Fruit fly (Drosophila melanogaster) whole organism, embryonic: ENCODE data around the gene mRF1.

Experiments
- CG11247 ChIP-seq: fragments of 200-800 bp; sonication (Bioruptor generic); IDR thresholded peaks from 2 replicates; pipeline ENCODE4 v1.3.6; 2022; ENCODE audit warnings: missing biosample characterization, missing genetic modification characterization
- CG11695 ChIP-seq: fragments of 200-800 bp; sonication (Bioruptor generic); IDR thresholded peaks from 3 replicates; pipeline ENCODE4 v1.3.6; 2022; ENCODE audit warnings: missing biosample characterization, missing genetic modification characterization
- CG12155 ChIP-seq: fragments of 200-800 bp; sonication (Bioruptor generic); optimal IDR thresholded peaks from 3 replicates; lab custom pipeline; 2016; ENCODE audit warnings: missing biosample characterization, missing genetic modification characterization
- CG12744 ChIP-seq: fragments of 200-800 bp; sonication (Bioruptor generic); optimal IDR thresholded peaks from 2 replicates; lab custom pipeline; 2016; ENCODE audit warnings: missing biosample characterization, missing genetic modification characterization
- CG14050 ChIP-seq: fragments of 200-800 bp; sonication (Bioruptor generic); IDR thresholded peaks from 3 replicates; pipeline ENCODE4 v1.3.6; 2022; ENCODE audit warnings: missing biosample characterization, missing genetic modification characterization
- CG15479 ChIP-seq: fragments of 200-800 bp; sonication (Bioruptor generic); optimal IDR thresholded peaks from 3 replicates; lab custom pipeline; 2019; ENCODE audit warnings: missing biosample characterization, mild to moderate bottlenecking, missing genetic modification characterization, moderate library complexity
- CG1602 ChIP-seq: fragments of 200-800 bp; sonication (Bioruptor generic); optimal IDR thresholded peaks from 3 replicates; lab custom pipeline; 2016; ENCODE audit warnings: missing biosample characterization, missing genetic modification characterization
- CG16813 ChIP-seq: fragments of 200-800 bp; sonication (Bioruptor generic); IDR thresholded peaks from 3 replicates; pipeline ENCODE4 v1.3.6; 2022; ENCODE audit warnings: missing biosample characterization, missing genetic modification characterization; ENCODE audit not compliant: partially characterized antibody
- CG17385 ChIP-seq: fragments of 200-800 bp; sonication (Bioruptor generic); optimal IDR thresholded peaks from 3 replicates; lab custom pipeline; 2018; ENCODE audit warnings: missing biosample characterization, mild to moderate bottlenecking, missing genetic modification characterization
- CG17829 ChIP-seq: fragments of 200-800 bp; optimal IDR thresholded peaks from 2 replicates; lab custom pipeline; 2019; ENCODE audit warnings: missing biosample characterization, mild to moderate bottlenecking, missing genetic modification characterization, moderate library complexity
- CG30020 ChIP-seq: fragments of 200-800 bp; optimal IDR thresholded peaks from 2 replicates; lab custom pipeline; 2019; ENCODE audit warnings: missing biosample characterization, mild to moderate bottlenecking, missing genetic modification characterization, moderate library complexity
- CG31441 ChIP-seq: fragments of 200-800 bp; sonication (Bioruptor generic); IDR thresholded peaks from 2 replicates; pipeline ENCODE4 v1.3.6; 2022; ENCODE audit warnings: missing biosample characterization, missing genetic modification characterization
- CG9817 ChIP-seq: fragments of 200-800 bp; sonication (Bioruptor generic); optimal IDR thresholded peaks from 2 replicates; lab custom pipeline; 2018; ENCODE audit warnings: missing biosample characterization, mild to moderate bottlenecking, missing genetic modification characterization, moderate library complexity
- CoRest ChIP-seq: fragments of 200-800 bp; sonication (Bioruptor generic); optimal IDR thresholded peaks from 3 replicates; lab custom pipeline; 2018; ENCODE audit warnings: missing biosample characterization, mild to moderate bottlenecking, missing genetic modification characterization, moderate library complexity
- Dll ChIP-seq: fragments of 200-800 bp; sonication (Bioruptor generic); IDR thresholded peaks from 4 replicates; pipeline ENCODE4 v1.3.6; 2022; ENCODE audit warnings: missing biosample characterization, missing genetic modification characterization; ENCODE audit not compliant: partially characterized antibody
- Dp ChIP-seq: fragments of 200-800 bp; sonication (Bioruptor generic); optimal IDR thresholded peaks from 2 replicates; lab custom pipeline; 2018; ENCODE audit warnings: missing biosample characterization, mild to moderate bottlenecking, missing genetic modification characterization, moderate library complexity
- Drgx ChIP-seq: fragments of 200-800 bp; sonication (Bioruptor generic); IDR thresholded peaks from 2 replicates; pipeline ENCODE4 v1.3.6; 2022; ENCODE audit warnings: missing biosample characterization, missing genetic modification characterization
- Fer2 ChIP-seq: fragments of 200-800 bp; sonication (Bioruptor generic); optimal IDR thresholded peaks from 2 replicates; lab custom pipeline; 2018; ENCODE audit warnings: missing biosample characterization, mild to moderate bottlenecking, missing genetic modification characterization, moderate library complexity
- GATAe ChIP-seq: fragments of 200-800 bp; sonication (Bioruptor generic); conservative IDR thresholded peaks from 2 replicates; pipeline ENCODE4 v1.3.6; 2022; ENCODE audit warnings: missing biosample characterization, missing genetic modification characterization
- HLH54F ChIP-seq: fragments of 200-800 bp; sonication (Bioruptor generic); optimal IDR thresholded peaks from 3 replicates; lab custom pipeline; 2016; ENCODE audit warnings: missing biosample characterization, missing genetic modification characterization
- HmgZ ChIP-seq: fragments of 200-800 bp; sonication (Bioruptor generic); optimal IDR thresholded peaks from 2 replicates; lab custom pipeline; 2018; ENCODE audit warnings: missing biosample characterization, mild to moderate bottlenecking, missing genetic modification characterization
- Hr78 ChIP-seq, 2 experiments: fragments of 200-800 bp in 1 of 2; fragments of >200 bp in 1 of 2; sonication (Bioruptor generic) in 1 of 2; optimal IDR thresholded peaks; 2 replicates each; lab custom pipeline; 2017 to 2019; ENCODE audit warnings: missing biosample characterization in 2 of 2, missing genetic modification characterization in 2 of 2, mild to moderate bottlenecking in 1 of 2, moderate library complexity in 1 of 2
- Lpt ChIP-seq: fragments of >200 bp; optimal IDR thresholded peaks from 2 replicates; lab custom pipeline; 2018; ENCODE audit warnings: missing biosample characterization, missing genetic modification characterization
- Med ChIP-seq: fragments of 200-800 bp; sonication (Bioruptor generic); peaks from one replicate; lab custom pipeline; 2016; ENCODE audit warnings: missing biosample characterization, missing genetic modification characterization, mild to moderate bottlenecking, inconsistent platforms, moderate library complexity
- Sox102F ChIP-seq: fragments of 200-800 bp; sonication (Bioruptor generic); optimal IDR thresholded peaks from 2 replicates; lab custom pipeline; 2018; ENCODE audit warnings: missing biosample characterization, mild to moderate bottlenecking, missing genetic modification characterization, moderate library complexity
- Stat92E ChIP-seq, 3 experiments: fragments of >200 bp in 2 of 3; fragments of 200-800 bp in 1 of 3; sonication (Bioruptor generic) in 1 of 3; optimal IDR thresholded peaks; 2 replicates each; lab custom pipeline; 2017 to 2019; ENCODE audit warnings: missing biosample characterization in 3 of 3, missing genetic modification characterization in 3 of 3, mild to moderate bottlenecking in 1 of 3, moderate library complexity in 1 of 3
- Vsx1 ChIP-seq: fragments of 200-800 bp; sonication (Bioruptor generic); optimal IDR thresholded peaks from 2 replicates; lab custom pipeline; 2017; ENCODE audit warnings: missing biosample characterization, mild to moderate bottlenecking, missing genetic modification characterization, missing genetic modification reagents
- Xbp1 ChIP-seq: fragments of 200-800 bp; sonication (Bioruptor generic); optimal IDR thresholded peaks from 3 replicates; lab custom pipeline; 2016; ENCODE audit warnings: missing biosample characterization, mild to moderate bottlenecking, missing genetic modification characterization
- bcd ChIP-seq: fragments of 200-800 bp; sonication (Bioruptor generic); optimal IDR thresholded peaks from 2 replicates; lab custom pipeline; 2017; ENCODE audit warnings: missing biosample characterization, mild to moderate bottlenecking, missing genetic modification characterization
- esg ChIP-seq: fragments of 200-800 bp; sonication (Bioruptor generic); conservative IDR thresholded peaks from 2 replicates; pipeline ENCODE4 v1.3.6; 2022; ENCODE audit warnings: missing biosample characterization, missing genetic modification characterization
- gem ChIP-seq: fragments of 200-800 bp; sonication (Bioruptor generic); optimal IDR thresholded peaks from 2 replicates; lab custom pipeline; 2019; ENCODE audit warnings: missing biosample characterization, mild to moderate bottlenecking, missing genetic modification characterization, moderate library complexity
- grau ChIP-seq: fragments of 200-800 bp; optimal IDR thresholded peaks from 3 replicates; lab custom pipeline; 2019; ENCODE audit warnings: missing biosample characterization, mild to moderate bottlenecking, missing genetic modification characterization, moderate library complexity
- ham ChIP-seq: fragments of 200-800 bp; sonication (Bioruptor generic); IDR thresholded peaks from 2 replicates; pipeline ENCODE4 v1.3.6; 2022; ENCODE audit warnings: missing biosample characterization, missing genetic modification characterization
- kah ChIP-seq: fragments of 200-800 bp; sonication (Bioruptor generic); optimal IDR thresholded peaks from 2 replicates; lab custom pipeline; 2018; ENCODE audit warnings: missing biosample characterization, mild to moderate bottlenecking, missing genetic modification characterization
- pan ChIP-seq, 4 experiments: fragments of >200 bp in 3 of 4; fragments of 200-800 bp in 1 of 4; sonication (Bioruptor generic) in 1 of 4; optimal IDR thresholded peaks in 3 of 4; IDR thresholded peaks in 1 of 4; 2 replicates each; pipeline versions ENCODE4 v1.3.6 to Lab custom; 2017 to 2022; ENCODE audit warnings: missing biosample characterization in 2 of 4, missing genetic modification characterization in 2 of 4, mixed read lengths in 1 of 4
- pros ChIP-seq: fragments of 200-800 bp; sonication (Bioruptor generic); optimal IDR thresholded peaks from 3 replicates; lab custom pipeline; 2019; ENCODE audit warnings: missing biosample characterization, mild to moderate bottlenecking, missing genetic modification characterization, moderate library complexity
- row ChIP-seq: fragments of 200-800 bp; sonication (Bioruptor generic); IDR thresholded peaks from 3 replicates; pipeline ENCODE4 v1.3.6; 2022; ENCODE audit warnings: missing biosample characterization, missing genetic modification characterization
- trh ChIP-seq: fragments of 200-800 bp; sonication (Bioruptor generic); optimal IDR thresholded peaks from 2 replicates; lab custom pipeline; 2016; ENCODE audit warnings: missing biosample characterization, missing genetic modification characterization
- tup ChIP-seq: fragments of 200-800 bp; sonication (Bioruptor generic); optimal IDR thresholded peaks from 2 replicates; lab custom pipeline; 2016; ENCODE audit warnings: missing biosample characterization, mild to moderate bottlenecking, missing genetic modification characterization, moderate library complexity
- unc-4 ChIP-seq: fragments of 200-800 bp; sonication (Bioruptor generic); IDR thresholded peaks from 2 replicates; pipeline ENCODE4 v1.3.6; 2022; ENCODE audit warnings: missing biosample characterization, missing genetic modification characterization; ENCODE audit not compliant: partially characterized antibody
- wek ChIP-seq: fragments of 200-800 bp; sonication (Bioruptor generic); optimal IDR thresholded peaks from 3 replicates; lab custom pipeline; 2018; ENCODE audit warnings: missing biosample characterization, mild to moderate bottlenecking, missing genetic modification characterization, moderate library complexity
- z ChIP-seq: fragments of 200-800 bp; sonication (Bioruptor generic); IDR thresholded peaks from 3 replicates; pipeline ENCODE4 v1.3.6; 2022; ENCODE audit warnings: missing biosample characterization, missing genetic modification characterization

The mRF1 gene

dm6 chr2L:13203437-13204137 is 16.2 kb upstream of the mRF1 start, which contains the start of gene Pect (continued):
- TF ChIP-seq Dp (GFP tag; lab: Kevin White, UChicago) (peak; percentile 10), Lpt (GFP tag; lab: Kevin White, UChicago) (no peak), wek (peak; percentile 5), CG1602 (peak; percentile 43), CG31441 (GFP tag; lab: Robert Waterston, UW) (no peak), kah (no peak), Vsx1 (GFP tag; lab: Kevin White, UChicago) (no peak), ham (peak; percentile 34; the same call in 1 of the 2 replicates), GATAe (GFP tag; lab: Robert Waterston, UW) (peak; percentile 56; the same call in 1 of the 2 replicates), Drgx (GFP tag; lab: Robert Waterston, UW) (0 out of 2 replicates have a peak, but pooled peaks have one; percentile 9), CG12744 (no peak), CG17385 (GFP tag; lab: Kevin White, UChicago) (peak; percentile 5), CG12155 (GFP tag; lab: Kevin White, UChicago) (peak; percentile 8), Sox102F (GFP tag; lab: Kevin White, UChicago) (no peak), CG14050 (GFP tag; lab: Robert Waterston, UW) (no peak), row (GFP tag; lab: Robert Waterston, UW) (peak; percentile 81), Dll (GFP tag; lab: Robert Waterston, UW) (peak; percentile 62; the same call in 2 of the 4 replicates), tup (no peak), HmgZ (tag; lab: Kevin White, UChicago) (peak; percentile 62), Fer2 (no peak), esg (GFP tag; lab: Robert Waterston, UW) (0 out of 2 replicates have a peak, but pooled peaks have one; percentile 9), CG9817 (peak; percentile 16), unc-4 (GFP tag; lab: Robert Waterston, UW) (peak; percentile 60), Hr78 (GFP tag; optimal IDR thresholded peaks at IDR 0.05; lab: Kevin White, UChicago) (no peak), Med (peak; percentile 79), z (GFP tag; lab: Robert Waterston, UW) (peak; percentile 77), CG30020 (peak; percentile 16), pros (peak; percentile 31), gem (tag; lab: Kevin White, UChicago) (no peak), bcd (no peak), CG11695 (GFP tag; lab: Robert Waterston, UW) (no peak), CoRest (tag; lab: Kevin White, UChicago) (peak; percentile 58), Stat92E (GFP tag; optimal IDR thresholded peaks at IDR 0.05; lab: Kevin White, UChicago) (peak in 1 of 3 experiments; percentile 41), CG17829 (peak; percentile 14), CG15479 (GFP tag; lab: Kevin White, UChicago) (no peak), grau (tag; lab: Kevin White, UChicago) (peak; percentile 20), Xbp1 (GFP tag; lab: Kevin White, UChicago) (peak; percentile 2), CG11247 (GFP tag; lab: Robert Waterston, UW) (no peak), pan (optimal IDR thresholded peaks at IDR 0.05; lab: Kevin White, UChicago) (no peak), pan (GFP tag; optimal IDR thresholded peaks at IDR 0.05 in 1 of 2, IDR thresholded peaks at IDR 0.05 in 1 of 2) (peak in 1 of 2 experiments; percentile 4), CG16813 (GFP tag; lab: Robert Waterston, UW) (peak; percentile 53), HLH54F (GFP tag; lab: Kevin White, UChicago) (no peak), trh (no peak)
